Worm (Caenorhabditis elegans) whole organism, L4 larva: ENCODE data around the gene Y62E10A.24.

Source experiments
- D1046.2 ChIP-seq: fragments of 200-800 bp; sonication (Bioruptor generic); IDR thresholded peaks from 2 replicates; pipeline ENCODE4 v1.3.6; 2022; ENCODE audit warnings: missing genetic modification characterization, missing compliant biosample characterization
- F37D6.2 ChIP-seq: sonication (generic microtip); optimal IDR thresholded peaks from 2 replicates; lab custom pipeline; 2016; ENCODE audit warnings: mild to moderate bottlenecking, missing genetic modification characterization, missing compliant biosample characterization
- F44E2.7 ChIP-seq: fragments of 200-800 bp; sonication (Bioruptor generic); IDR thresholded peaks from 2 replicates; pipeline ENCODE4 v2.1.2; 2022; ENCODE audit warnings: missing genetic modification characterization, missing compliant biosample characterization
- F49E8.2 ChIP-seq: sonication (generic microtip); optimal IDR thresholded peaks from 2 replicates; lab custom pipeline; 2016; ENCODE audit warnings: missing compliant biosample characterization, mild to moderate bottlenecking, missing genetic modification characterization, borderline replicate concordance
- R02D3.7 ChIP-seq: fragments of 150-350 bp; sonication (generic microtip); optimal IDR thresholded peaks from 3 replicates; lab custom pipeline; 2014; ENCODE audit warnings: missing biosample characterization, missing genetic modification characterization
- Y48G9A.11 ChIP-seq: fragments of 200-800 bp; sonication (Bioruptor generic); IDR thresholded peaks from 2 replicates; pipeline ENCODE4 v1.3.6; 2022; ENCODE audit warnings: missing genetic modification reagents, missing genetic modification characterization, missing compliant biosample characterization
- Y5F2A.4 ChIP-seq: fragments of 200-800 bp; sonication (Bioruptor generic); optimal IDR thresholded peaks from 2 replicates; lab custom pipeline; 2018; ENCODE audit warnings: mild to moderate bottlenecking, missing genetic modification characterization, missing compliant biosample characterization
- Y75B8A.6 ChIP-seq: fragments of 200-800 bp; sonication (Bioruptor generic); IDR thresholded peaks from 2 replicates; pipeline ENCODE4 v1.3.6; 2022; ENCODE audit warnings: missing genetic modification reagents, missing genetic modification characterization, missing compliant biosample characterization
- aha-1 ChIP-seq: fragments of 150-350 bp; peaks from one replicate; lab custom pipeline; 2014; ENCODE audit warnings: missing biosample characterization, missing genetic modification characterization
- arid-1 ChIP-seq: fragments of 200-800 bp; sonication (Bioruptor generic); conservative IDR thresholded peaks from 2 replicates; pipeline ENCODE4 v1.3.6; 2022; ENCODE audit warnings: missing genetic modification reagents, missing genetic modification characterization, missing compliant biosample characterization
- attf-4 ChIP-seq: sonication (generic microtip); optimal IDR thresholded peaks from 3 replicates; lab custom pipeline; 2017; ENCODE audit warnings: missing biosample characterization, missing genetic modification characterization
- ceh-20 ChIP-seq: fragments of 200-800 bp; sonication (Bioruptor generic); IDR thresholded peaks from 2 replicates; pipeline ENCODE4 v1.3.6; 2022; ENCODE audit warnings: missing genetic modification reagents, missing genetic modification characterization, missing compliant biosample characterization
- ceh-62 ChIP-seq: sonication (generic microtip); optimal IDR thresholded peaks from 2 replicates; lab custom pipeline; 2017; ENCODE audit warnings: missing biosample characterization, missing genetic modification characterization
- ctbp-1 ChIP-seq: fragments of 200-800 bp; sonication (Bioruptor generic); IDR thresholded peaks from 2 replicates; pipeline ENCODE4 v1.3.6; 2022; ENCODE audit warnings: missing genetic modification reagents, missing genetic modification characterization, missing compliant biosample characterization
- dmd-6 ChIP-seq: fragments of 200-800 bp; sonication (Bioruptor generic); IDR thresholded peaks from 2 replicates; pipeline ENCODE4 v1.3.6; 2022; ENCODE audit warnings: missing genetic modification reagents, missing genetic modification characterization, missing compliant biosample characterization
- dmd-8 ChIP-seq: fragments of 200-800 bp; sonication (Bioruptor generic); IDR thresholded peaks from 2 replicates; pipeline ENCODE4 v1.3.6; 2022; ENCODE audit warnings: missing genetic modification characterization, missing compliant biosample characterization
- dmd-9 ChIP-seq: fragments of 200-800 bp; sonication (Bioruptor generic); IDR thresholded peaks from 2 replicates; pipeline ENCODE4 v1.3.6; 2022; ENCODE audit warnings: missing genetic modification reagents, missing genetic modification characterization, missing compliant biosample characterization
- dpl-1 ChIP-seq: fragments of 150-350 bp; optimal IDR thresholded peaks from 2 replicates; lab custom pipeline; 2014; ENCODE audit warnings: missing biosample characterization, missing genetic modification reagents, missing genetic modification characterization
- duxl-1 ChIP-seq: sonication (generic microtip); optimal IDR thresholded peaks from 2 replicates; lab custom pipeline; 2016; ENCODE audit warnings: mild to moderate bottlenecking, missing genetic modification characterization, moderate library complexity, missing compliant biosample characterization; ENCODE audit not compliant: poor library complexity
- egl-27 ChIP-seq: sonication (generic microtip); optimal IDR thresholded peaks from 3 replicates; lab custom pipeline; 2017; ENCODE audit warnings: missing biosample characterization, missing genetic modification reagents, missing genetic modification characterization
- egl-43 ChIP-seq: fragments of 200-800 bp; sonication (Bioruptor generic); IDR thresholded peaks from 2 replicates; pipeline ENCODE4 v1.3.6; 2022; ENCODE audit warnings: missing genetic modification reagents, missing genetic modification characterization, missing compliant biosample characterization
- fkh-10 ChIP-seq: fragments of 150-350 bp; optimal IDR thresholded peaks from 2 replicates; lab custom pipeline; 2014; ENCODE audit warnings: missing biosample characterization, missing genetic modification reagents, missing genetic modification characterization
- fos-1 ChIP-seq: fragments of 150-350 bp; optimal IDR thresholded peaks from 2 replicates; lab custom pipeline; 2014; ENCODE audit warnings: missing biosample characterization, missing genetic modification characterization
- jun-1 ChIP-seq: fragments of 150-350 bp; optimal IDR thresholded peaks from 2 replicates; lab custom pipeline; 2014; ENCODE audit warnings: missing biosample characterization, missing genetic modification reagents, missing genetic modification characterization
- lin-13 ChIP-seq: fragments of 150-350 bp; optimal IDR thresholded peaks from 2 replicates; lab custom pipeline; 2014; ENCODE audit warnings: missing biosample characterization, missing genetic modification reagents, missing genetic modification characterization
- lin-15B ChIP-seq: fragments of 150-350 bp; sonication (generic microtip); optimal IDR thresholded peaks from 3 replicates; lab custom pipeline; 2014; ENCODE audit warnings: missing biosample characterization, missing genetic modification characterization
- lin-29 ChIP-seq: fragments of 200-800 bp; sonication (Bioruptor generic); IDR thresholded peaks from 2 replicates; pipeline ENCODE4 v1.3.6; 2022; ENCODE audit warnings: missing genetic modification reagents, missing genetic modification characterization, missing compliant biosample characterization
- lin-38 ChIP-seq: fragments of 200-800 bp; sonication (Bioruptor generic); IDR thresholded peaks from 2 replicates; pipeline ENCODE4 v1.3.6; 2022; ENCODE audit warnings: missing genetic modification reagents, missing genetic modification characterization, missing compliant biosample characterization
- lsy-2 ChIP-seq, 2 experiments: fragments of 150-350 bp in 1 of 2; sonication (generic microtip) in 1 of 2; optimal IDR thresholded peaks; 2 replicates each; lab custom pipeline; 2014 to 2017; ENCODE audit warnings: missing biosample characterization in 2 of 2, missing genetic modification characterization in 2 of 2
- madf-5 ChIP-seq, 2 experiments: fragments of 200-800 bp; sonication (Bioruptor generic); IDR thresholded peaks; 2 replicates each; pipeline ENCODE4 v1.3.6; 2022; ENCODE audit warnings: missing compliant biosample characterization in 2 of 2, missing genetic modification characterization in 2 of 2
- mdl-1 ChIP-seq, 2 experiments: fragments of 150-350 bp in 1 of 2; sonication (generic microtip) in 1 of 2; optimal IDR thresholded peaks; 2 replicates each; lab custom pipeline; 2014 to 2017; ENCODE audit warnings: missing biosample characterization in 2 of 2, missing genetic modification characterization in 2 of 2
- mdt-29 ChIP-seq: fragments of 200-800 bp; sonication (Bioruptor generic); IDR thresholded peaks from 2 replicates; pipeline ENCODE4 v1.3.6; 2022; ENCODE audit warnings: missing genetic modification reagents, missing genetic modification characterization, missing compliant biosample characterization
- mep-1 ChIP-seq: fragments of 150-350 bp; sonication (generic microtip); optimal IDR thresholded peaks from 3 replicates; lab custom pipeline; 2014; ENCODE audit warnings: missing biosample characterization, missing genetic modification characterization
- mxl-2 ChIP-seq: fragments of 200-800 bp; sonication (Bioruptor generic); conservative IDR thresholded peaks from 2 replicates; pipeline ENCODE4 v1.3.6; 2022; ENCODE audit warnings: missing genetic modification reagents, missing genetic modification characterization, missing compliant biosample characterization
- mxl-3 ChIP-seq: fragments of 200-800 bp; sonication (Bioruptor generic); optimal IDR thresholded peaks from 2 replicates; lab custom pipeline; 2018; ENCODE audit warnings: mild to moderate bottlenecking, missing genetic modification characterization, missing compliant biosample characterization
- nhr-41 ChIP-seq: fragments of 200-800 bp; sonication (Bioruptor generic); IDR thresholded peaks from 2 replicates; pipeline ENCODE4 v1.3.6; 2022; ENCODE audit warnings: missing genetic modification reagents, missing genetic modification characterization, missing compliant biosample characterization
- nhr-42 ChIP-seq: fragments of 200-800 bp; sonication (Bioruptor generic); IDR thresholded peaks from 2 replicates; pipeline ENCODE4 v1.3.6; 2022; ENCODE audit warnings: missing genetic modification characterization, missing compliant biosample characterization
- nhr-6 ChIP-seq: fragments of 150-350 bp; optimal IDR thresholded peaks from 2 replicates; lab custom pipeline; 2014; ENCODE audit warnings: missing biosample characterization, missing genetic modification characterization
- nhr-76 ChIP-seq: fragments of 150-350 bp; optimal IDR thresholded peaks from 2 replicates; lab custom pipeline; 2014; ENCODE audit warnings: missing biosample characterization, missing genetic modification characterization
- nhr-77 ChIP-seq: fragments of 150-350 bp; optimal IDR thresholded peaks from 2 replicates; lab custom pipeline; 2014; ENCODE audit warnings: missing biosample characterization, missing genetic modification characterization
- php-3 ChIP-seq: fragments of 200-800 bp; sonication (Bioruptor generic); IDR thresholded peaks from 2 replicates; pipeline ENCODE4 v1.3.6; 2022; ENCODE audit warnings: missing genetic modification reagents, missing genetic modification characterization, missing compliant biosample characterization
- pqm-1 ChIP-seq: sonication (generic microtip); optimal IDR thresholded peaks from 2 replicates; lab custom pipeline; 2017; ENCODE audit warnings: missing biosample characterization, missing genetic modification characterization
- rbr-2 ChIP-seq: sonication (generic microtip); optimal IDR thresholded peaks from 2 replicates; lab custom pipeline; 2016; ENCODE audit warnings: missing genotype, missing genetic modification characterization, missing compliant biosample characterization
- sdz-12 ChIP-seq: fragments of 200-800 bp; sonication (Bioruptor generic); optimal IDR thresholded peaks from 2 replicates; lab custom pipeline; 2018; ENCODE audit warnings: mild to moderate bottlenecking, missing genetic modification characterization, missing compliant biosample characterization
- set-16 ChIP-seq: fragments of 200-800 bp; sonication (Bioruptor generic); IDR thresholded peaks from 2 replicates; pipeline ENCODE4 v1.3.6; 2022; ENCODE audit warnings: missing genetic modification reagents, missing genetic modification characterization, missing compliant biosample characterization
- unc-39 ChIP-seq: sonication (generic microtip); optimal IDR thresholded peaks from 2 replicates; lab custom pipeline; 2017; ENCODE audit warnings: missing biosample characterization, missing genetic modification characterization
- zag-1 ChIP-seq: fragments of 150-350 bp; optimal IDR thresholded peaks from 2 replicates; lab custom pipeline; 2014; ENCODE audit warnings: missing biosample characterization, missing genetic modification characterization
- zfp-2 ChIP-seq: sonication (generic microtip); optimal IDR thresholded peaks from 2 replicates; lab custom pipeline; 2016; ENCODE audit warnings: mild to moderate bottlenecking, missing genetic modification characterization, missing compliant biosample characterization
- zfp-3 ChIP-seq: fragments of 200-800 bp; sonication (Bioruptor generic); conservative IDR thresholded peaks from 2 replicates; pipeline ENCODE4 v1.3.6; 2022; ENCODE audit warnings: missing genetic modification reagents, missing genetic modification characterization, missing compliant biosample characterization
- zip-11 ChIP-seq: fragments of 200-800 bp; sonication (Bioruptor generic); IDR thresholded peaks from 2 replicates; pipeline ENCODE4 v1.3.6; 2022; ENCODE audit warnings: missing genetic modification characterization, missing compliant biosample characterization
- zip-2 ChIP-seq: fragments of 150-350 bp; optimal IDR thresholded peaks from 2 replicates; lab custom pipeline; 2014; ENCODE audit warnings: missing biosample characterization, missing genetic modification characterization
- ztf-11 ChIP-seq: fragments of 150-350 bp; optimal IDR thresholded peaks from 2 replicates; lab custom pipeline; 2014; ENCODE audit warnings: missing biosample characterization, missing genetic modification characterization

The Y62E10A.24 gene

ce11 chrIV:13395255-13395654 lies 24.7 kb downstream of the Y62E10A.24 start (continued):
- TF ChIP-seq php-3 (GFP tag; lab: Robert Waterston, UW) = peak; percentile 68
- TF ChIP-seq lin-13 = peak; percentile 75
- no peak for TF ChIP-seq dmd-9 (GFP tag; lab: Robert Waterston, UW)
- peak; percentile 81 for TF ChIP-seq rbr-2 (tag; lab: Kevin White, UChicago)
- peak; percentile 72 for TF ChIP-seq egl-43 (GFP tag; lab: Robert Waterston, UW)
- peak; percentile 46 for TF ChIP-seq jun-1
- no peak for TF ChIP-seq ztf-11
- TF ChIP-seq lsy-2 (tag; optimal IDR thresholded peaks at IDR 0.05; lab: Kevin White, UChicago) = peak; percentile 63 to 85
- TF ChIP-seq zip-2 (tag; lab: Kevin White, UChicago) = no peak
- TF ChIP-seq nhr-6 (tag; lab: Kevin White, UChicago) = peak; percentile 82
- peak; percentile 29 for TF ChIP-seq egl-27
- TF ChIP-seq Y48G9A.11 (GFP tag; lab: Robert Waterston, UW) = no peak
- no peak for TF ChIP-seq ceh-62 (tag; lab: Kevin White, UChicago)
- no peak for TF ChIP-seq nhr-76
- no peak for TF ChIP-seq F49E8.2
- no peak for TF ChIP-seq F44E2.7 (GFP tag; lab: Robert Waterston, UW)
- TF ChIP-seq F37D6.2 (tag; lab: Kevin White, UChicago) = peak; percentile 64
- TF ChIP-seq dmd-8 (GFP tag; lab: Robert Waterston, UW) = 0 out of 2 replicates have a peak, but pooled peaks have one; percentile 50
- peak; percentile 87 for TF ChIP-seq set-16
- TF ChIP-seq unc-39 (tag; lab: Kevin White, UChicago) = no peak
- TF ChIP-seq mdl-1 (tag; optimal IDR thresholded peaks at IDR 0.05; lab: Kevin White, UChicago) = peak; percentile 84 to 92
- peak; percentile 75 for TF ChIP-seq lin-38 (GFP tag; lab: Robert Waterston, UW)
- no peak for TF ChIP-seq sdz-12 (GFP tag; lab: Kevin White, UChicago)
- peak; percentile 16; the same call in 1 of the 2 replicates for TF ChIP-seq lin-29 (GFP tag; lab: Robert Waterston, UW)
- no peak for TF ChIP-seq fos-1 (tag; lab: Kevin White, UChicago)
- TF ChIP-seq mxl-3 (GFP tag; lab: Kevin White, UChicago) = peak; percentile 92
- TF ChIP-seq madf-5 (GFP tag; IDR thresholded peaks at IDR 0.05; lab: Robert Waterston, UW) = 0 out of 4 replicates have a peak, but pooled peaks of 1 of the 2 experiments have one; percentile 70
- peak; percentile 70 for TF ChIP-seq nhr-77 (tag; lab: Kevin White, UChicago)
- TF ChIP-seq Y75B8A.6 (GFP tag; lab: Robert Waterston, UW) = no peak
- TF ChIP-seq nhr-42 (GFP tag; lab: Robert Waterston, UW) = peak; percentile 56; the same call in 1 of the 2 replicates
- peak; percentile 85 for TF ChIP-seq mep-1 (tag; lab: Kevin White, UChicago)
- 0 out of 2 replicates have a peak, but pooled peaks have one; percentile 35 for TF ChIP-seq mdt-29 (GFP tag; lab: Robert Waterston, UW)
- peak; percentile 98 for TF ChIP-seq dmd-6 (GFP tag; lab: Robert Waterston, UW)
- no peak for TF ChIP-seq zfp-3 (GFP tag; lab: Robert Waterston, UW)
- no peak for TF ChIP-seq zag-1
- TF ChIP-seq R02D3.7 = no peak
- no peak for TF ChIP-seq nhr-41 (GFP tag; lab: Robert Waterston, UW)
- TF ChIP-seq duxl-1 (tag; lab: Kevin White, UChicago) = no peak
- TF ChIP-seq D1046.2 (GFP tag; lab: Robert Waterston, UW) = 0 out of 2 replicates have a peak, but pooled peaks have one; percentile 4
- peak; percentile 21 for TF ChIP-seq zfp-2 (tag; lab: Kevin White, UChicago)
- TF ChIP-seq attf-4 (tag; lab: Kevin White, UChicago) = no peak
- 0 out of 2 replicates have a peak, but pooled peaks have one; percentile 37 for TF ChIP-seq arid-1 (GFP tag; lab: Robert Waterston, UW)
- TF ChIP-seq dpl-1 = peak; percentile 64
- peak; percentile 100 for TF ChIP-seq aha-1 (tag; lab: Kevin White, UChicago)
- no peak for TF ChIP-seq pqm-1 (tag; lab: Kevin White, UChicago)
- TF ChIP-seq Y5F2A.4 = no peak
- peak; percentile 100 for TF ChIP-seq mxl-2 (GFP tag; lab: Robert Waterston, UW)
- no peak for TF ChIP-seq zip-11 (GFP tag; lab: Robert Waterston, UW)
- peak; percentile 93 for TF ChIP-seq ceh-20 (GFP tag; lab: Robert Waterston, UW)
- peak; percentile 89 for TF ChIP-seq fkh-10 (GFP tag; lab: Kevin White, UChicago)
- TF ChIP-seq ctbp-1 = peak; percentile 90
- TF ChIP-seq lin-15B (tag; lab: Kevin White, UChicago) = no peak
